Fruit fly (Drosophila melanogaster) whole organism, prepupa: Measurements from ENCODE around the gene pros.

Experiments
- Blimp-1 ChIP-seq: fragments of 200-800 bp; sonication (Bioruptor generic); optimal IDR thresholded peaks from 3 replicates; lab custom pipeline; 2017; ENCODE audit warnings: missing biosample characterization, missing genetic modification characterization, mild to moderate bottlenecking, moderate library complexity, missing genetic modification reagents
- CG10631 ChIP-seq: fragments of 200-800 bp; sonication (Bioruptor generic); optimal IDR thresholded peaks from 2 replicates; lab custom pipeline; 2016; ENCODE audit warnings: missing biosample characterization, missing genetic modification characterization
- CG10669 ChIP-seq: fragments of 200-800 bp; sonication (Bioruptor generic); optimal IDR thresholded peaks from 3 replicates; lab custom pipeline; 2018; ENCODE audit warnings: missing biosample characterization, mild to moderate bottlenecking, missing genetic modification characterization, moderate library complexity
- CG11294 ChIP-seq: fragments of 200-800 bp; sonication (Bioruptor generic); IDR thresholded peaks from 2 replicates; pipeline ENCODE4 v1.3.6; 2022; ENCODE audit warnings: missing biosample characterization, missing genetic modification characterization
- CG11762 ChIP-seq: fragments of 200-800 bp; sonication (Bioruptor generic); optimal IDR thresholded peaks from 3 replicates; lab custom pipeline; 2016; ENCODE audit warnings: missing biosample characterization, missing genetic modification characterization; ENCODE audit not compliant: insufficient read depth
- CG15336 ChIP-seq: fragments of 200-800 bp; sonication (Bioruptor generic); IDR thresholded peaks from 2 replicates; pipeline ENCODE4 v1.3.6; 2022; ENCODE audit warnings: missing biosample characterization, missing genetic modification characterization
- CG16779 ChIP-seq: fragments of 200-800 bp; sonication (Bioruptor generic); optimal IDR thresholded peaks from 3 replicates; lab custom pipeline; 2017; ENCODE audit warnings: missing biosample characterization, mild to moderate bottlenecking, missing genetic modification characterization
- CG3032 ChIP-seq: fragments of 200-800 bp; optimal IDR thresholded peaks from 2 replicates; lab custom pipeline; 2019; ENCODE audit warnings: missing biosample characterization, mild to moderate bottlenecking, missing genetic modification characterization, moderate library complexity
- CG31627 ChIP-seq: fragments of 200-800 bp; sonication (Bioruptor generic); optimal IDR thresholded peaks from 3 replicates; lab custom pipeline; 2016; ENCODE audit warnings: missing biosample characterization, missing genetic modification characterization
- CG34406 ChIP-seq: fragments of 200-800 bp; sonication (Bioruptor generic); optimal IDR thresholded peaks from 3 replicates; lab custom pipeline; 2016; ENCODE audit warnings: missing biosample characterization, missing genetic modification characterization
- CG3919 ChIP-seq: fragments of 200-800 bp; sonication (Bioruptor generic); optimal IDR thresholded peaks from 3 replicates; lab custom pipeline; 2016; ENCODE audit warnings: missing biosample characterization, missing genetic modification characterization
- CG6163 ChIP-seq: fragments of 200-800 bp; sonication (Bioruptor generic); IDR thresholded peaks from 3 replicates; pipeline ENCODE4 v1.3.6; 2022; ENCODE audit warnings: missing biosample characterization, missing genetic modification characterization
- CG6792 ChIP-seq: fragments of 200-800 bp; sonication (Bioruptor generic); optimal IDR thresholded peaks from 3 replicates; lab custom pipeline; 2016; ENCODE audit warnings: missing biosample characterization, missing genetic modification characterization
- CG6808 ChIP-seq: fragments of 200-800 bp; sonication (Bioruptor generic); optimal IDR thresholded peaks from 3 replicates; lab custom pipeline; 2017; ENCODE audit warnings: missing biosample characterization, missing genetic modification characterization, mild to moderate bottlenecking, moderate library complexity, missing genetic modification reagents
- CG6854 ChIP-seq: fragments of 200-800 bp; sonication (Bioruptor generic); optimal IDR thresholded peaks from 2 replicates; lab custom pipeline; 2017; ENCODE audit warnings: missing biosample characterization, mild to moderate bottlenecking, missing genetic modification characterization
- CG7368 ChIP-seq: fragments of 200-800 bp; sonication (Bioruptor generic); optimal IDR thresholded peaks from 3 replicates; lab custom pipeline; 2016; ENCODE audit warnings: missing biosample characterization, missing genetic modification characterization
- CG8119 ChIP-seq: fragments of 200-800 bp; sonication (Bioruptor generic); IDR thresholded peaks from 3 replicates; pipeline ENCODE4 v1.3.6; 2022; ENCODE audit warnings: missing biosample characterization, missing genetic modification characterization
- CG8319 ChIP-seq: fragments of 200-800 bp; sonication (Bioruptor generic); optimal IDR thresholded peaks from 3 replicates; lab custom pipeline; 2016; ENCODE audit warnings: missing biosample characterization, missing genetic modification characterization
- CG8632 ChIP-seq: fragments of 200-800 bp; sonication (Bioruptor generic); optimal IDR thresholded peaks from 3 replicates; lab custom pipeline; 2016; ENCODE audit warnings: missing biosample characterization, missing genetic modification characterization
- CG9139 ChIP-seq: fragments of 200-800 bp; sonication (Bioruptor generic); optimal IDR thresholded peaks from 3 replicates; lab custom pipeline; 2017; ENCODE audit warnings: missing biosample characterization, mild to moderate bottlenecking, missing genetic modification characterization
- Eip75B ChIP-seq: fragments of 200-800 bp; sonication (Bioruptor generic); optimal IDR thresholded peaks from 3 replicates; lab custom pipeline; 2016; ENCODE audit warnings: missing biosample characterization, missing genetic modification characterization
- Eip78C ChIP-seq: fragments of 200-800 bp; sonication (Bioruptor generic); peaks from one replicate; lab custom pipeline; 2016; ENCODE audit warnings: missing biosample characterization, missing genetic modification characterization
- Eip93F ChIP-seq: fragments of 200-800 bp; sonication (Bioruptor generic); optimal IDR thresholded peaks from 2 replicates; lab custom pipeline; 2016; ENCODE audit warnings: missing biosample characterization, mild to moderate bottlenecking, missing genetic modification characterization
- Ets21C ChIP-seq: fragments of 200-800 bp; sonication (Bioruptor generic); optimal IDR thresholded peaks from 3 replicates; lab custom pipeline; 2016; ENCODE audit warnings: missing biosample characterization, missing genetic modification characterization
- Ets96B ChIP-seq: fragments of 200-800 bp; optimal IDR thresholded peaks from 2 replicates; lab custom pipeline; 2019; ENCODE audit warnings: missing biosample characterization, mild to moderate bottlenecking, missing genetic modification characterization, moderate library complexity
- Hr38 ChIP-seq: sonication (Bioruptor generic); optimal IDR thresholded peaks from 2 replicates; lab custom pipeline; 2016; ENCODE audit warnings: missing biosample characterization, missing genetic modification characterization
- Hr39 ChIP-seq: fragments of 200-800 bp; sonication (Bioruptor generic); optimal IDR thresholded peaks from 2 replicates; lab custom pipeline; 2016; ENCODE audit warnings: missing biosample characterization, missing genetic modification characterization
- Hr4 ChIP-seq: fragments of 200-800 bp; sonication (Bioruptor generic); optimal IDR thresholded peaks from 3 replicates; lab custom pipeline; 2016; ENCODE audit warnings: missing biosample characterization, missing genetic modification characterization
- OdsH ChIP-seq: fragments of 200-800 bp; sonication (Bioruptor generic); optimal IDR thresholded peaks from 3 replicates; lab custom pipeline; 2016; ENCODE audit warnings: missing biosample characterization, missing genetic modification characterization
- Smox ChIP-seq: fragments of 200-800 bp; sonication (Bioruptor generic); optimal IDR thresholded peaks from 3 replicates; lab custom pipeline; 2016; ENCODE audit warnings: missing biosample characterization, missing genetic modification characterization
- Sox102F ChIP-seq: fragments of 200-800 bp; sonication (Bioruptor generic); optimal IDR thresholded peaks from 2 replicates; lab custom pipeline; 2016; ENCODE audit warnings: missing biosample characterization, mild to moderate bottlenecking, missing genetic modification characterization
- Sox14 ChIP-seq: fragments of 200-800 bp; sonication (Bioruptor generic); optimal IDR thresholded peaks from 3 replicates; lab custom pipeline; 2016; ENCODE audit warnings: missing biosample characterization, missing genetic modification characterization
- acj6 ChIP-seq: fragments of 200-800 bp; sonication (Bioruptor generic); optimal IDR thresholded peaks from 3 replicates; lab custom pipeline; 2016; ENCODE audit warnings: missing biosample characterization, missing genetic modification characterization
- cyc ChIP-seq: fragments of 200-800 bp; sonication (Bioruptor generic); optimal IDR thresholded peaks from 3 replicates; lab custom pipeline; 2016; ENCODE audit warnings: missing biosample characterization, missing genetic modification characterization
- fd59A ChIP-seq: fragments of 200-800 bp; sonication (Bioruptor generic); optimal IDR thresholded peaks from 2 replicates; lab custom pipeline; 2017; ENCODE audit warnings: missing biosample characterization, mild to moderate bottlenecking, missing genetic modification characterization, missing genetic modification reagents
- lz ChIP-seq: fragments of 200-800 bp; sonication (Bioruptor generic); optimal IDR thresholded peaks from 3 replicates; lab custom pipeline; 2016; ENCODE audit warnings: missing biosample characterization, missing genetic modification characterization
- net ChIP-seq: fragments of 200-800 bp; sonication (Bioruptor generic); optimal IDR thresholded peaks from 3 replicates; lab custom pipeline; 2016; ENCODE audit warnings: missing biosample characterization, missing genetic modification characterization
- pdm3 ChIP-seq: fragments of 200-800 bp; sonication (Bioruptor generic); optimal IDR thresholded peaks from 3 replicates; lab custom pipeline; 2016; ENCODE audit warnings: missing biosample characterization, missing genetic modification characterization
- salr ChIP-seq, 2 experiments: fragments of 200-800 bp; sonication (Bioruptor generic); optimal IDR thresholded peaks; 3 replicates each; lab custom pipeline; 2016 to 2018; ENCODE audit warnings: missing biosample characterization in 2 of 2, missing genetic modification characterization in 2 of 2, mild to moderate bottlenecking in 1 of 2
- spab ChIP-seq: fragments of 200-800 bp; sonication (Bioruptor generic); optimal IDR thresholded peaks from 2 replicates; lab custom pipeline; 2017; ENCODE audit warnings: missing biosample characterization, mild to moderate bottlenecking, missing genetic modification characterization, missing genetic modification reagents
- ss ChIP-seq, 2 experiments: fragments of 200-800 bp; sonication (Bioruptor generic); optimal IDR thresholded peaks; 2 replicates in 1 of 2; 3 replicates in 1 of 2; lab custom pipeline; 2017 to 2018; ENCODE audit warnings: mild to moderate bottlenecking in 2 of 2, missing biosample characterization in 2 of 2, missing genetic modification characterization in 2 of 2, moderate library complexity in 1 of 2
- svp ChIP-seq: fragments of 200-800 bp; sonication (Bioruptor generic); peaks from one replicate; lab custom pipeline; 2016; ENCODE audit warnings: missing biosample characterization, missing genetic modification characterization

The pros gene

DNA sequence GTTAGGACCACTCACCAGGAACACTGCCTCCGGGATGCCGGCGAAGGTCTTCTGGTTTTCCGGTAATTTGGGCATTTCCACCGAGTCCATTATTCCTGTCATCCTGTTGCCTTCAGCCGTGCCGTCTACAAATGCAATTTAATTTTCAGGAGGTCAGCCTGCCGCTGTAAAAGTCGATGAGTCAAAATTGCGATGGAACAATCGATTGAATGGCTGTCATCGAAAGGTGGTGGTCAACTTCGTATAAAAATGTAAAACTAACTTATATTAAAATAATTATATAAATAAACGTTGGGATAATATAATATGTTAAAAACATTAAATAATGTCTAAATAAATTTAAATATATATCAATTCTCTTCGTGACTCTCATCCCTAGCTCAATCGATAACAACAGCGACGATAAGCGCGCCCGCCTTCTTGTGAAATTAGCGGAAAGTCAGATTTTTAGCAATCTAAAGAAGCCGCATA lies 81.4 kb downstream of the pros start, which contains the start of the genes mgr and Irbp (continued):
- no peak for TF ChIP-seq salr (GFP tag; optimal IDR thresholded peaks at IDR 0.05; lab: Kevin White, UChicago)
- peak; percentile 84 for TF ChIP-seq CG8632 (GFP tag; lab: Kevin White, UChicago)
- TF ChIP-seq Eip78C (GFP tag; lab: Kevin White, UChicago), result no peak
- TF ChIP-seq CG10669 (GFP tag; lab: Kevin White, UChicago), result peak; percentile 84
- TF ChIP-seq CG3919 (GFP tag; lab: Kevin White, UChicago), result peak; percentile 85
- peak; percentile 68 for TF ChIP-seq CG9139 (GFP tag; lab: Kevin White, UChicago)
- TF ChIP-seq Smox (GFP tag; lab: Kevin White, UChicago), result no peak
- TF ChIP-seq fd59A (GFP tag; lab: Kevin White, UChicago), result peak; percentile 54
- TF ChIP-seq, all 60 proteins: peak for 40

DNA sequence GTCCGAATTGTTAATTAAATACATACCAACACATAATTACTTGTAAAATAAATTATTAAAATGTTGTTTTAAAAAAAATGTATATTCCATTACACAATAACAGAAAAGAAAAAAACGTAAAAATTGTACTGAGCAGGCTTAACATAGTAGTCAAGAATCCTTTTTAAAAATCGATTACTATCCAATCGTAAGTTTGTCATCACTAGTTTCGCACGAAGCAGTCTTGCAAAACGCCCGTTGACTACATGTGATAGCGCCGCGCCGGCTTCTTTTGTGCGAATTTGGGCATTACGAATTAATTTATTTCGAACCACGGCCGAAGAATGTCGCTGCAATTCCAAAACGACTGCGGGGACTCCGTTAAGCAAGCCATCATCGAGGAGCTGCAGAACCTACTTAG lies 84.1 kb downstream of the pros start, which contains the start of gene Ipo9:
Ipo9 (plus strand) TSS at position 152 of the 400 bp plus-strand sequence.
- TF ChIP-seq spab (GFP tag; lab: Kevin White, UChicago) (no peak), OdsH (no peak), cyc (GFP tag; lab: Kevin White, UChicago) (no peak), lz (GFP tag; lab: Kevin White, UChicago) (no peak), acj6 (no peak), CG6163 (no peak), CG6792 (GFP tag; lab: Kevin White, UChicago) (no peak), Ets21C (no peak), CG6808 (no peak), Eip93F (GFP tag; lab: Kevin White, UChicago) (no peak), Ets96B (no peak), CG34406 (GFP tag; lab: Kevin White, UChicago) (no peak), svp (no peak), CG10631 (GFP tag; lab: Kevin White, UChicago) (no peak), Smox (GFP tag; lab: Kevin White, UChicago) (no peak)

DNA sequence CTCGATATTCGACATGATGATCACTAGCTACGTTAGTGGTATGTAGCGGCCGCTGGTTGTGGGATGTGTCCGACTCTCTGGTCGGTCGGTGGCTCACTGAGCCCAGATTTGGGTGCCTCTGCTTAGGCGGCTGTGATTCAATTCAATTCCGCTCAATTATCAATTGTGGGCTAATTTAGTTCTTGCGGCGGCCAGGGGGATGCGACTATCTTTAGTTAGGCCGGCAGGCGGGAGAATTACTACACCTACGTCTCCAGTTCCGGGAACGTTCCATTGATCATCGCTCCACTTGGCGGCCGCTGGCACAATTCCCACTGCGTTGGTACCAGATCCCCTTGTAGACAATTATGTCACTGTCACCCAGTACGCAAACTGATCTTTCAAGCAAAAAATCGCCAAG lies 90.3 kb downstream of the pros start, which contains the start of the genes bumpel and CG45676:
bumpel (minus strand) TSS at position 101 of the 400 bp plus-strand sequence.
CG45676 (plus strand) TSS at position 318 of the 400 bp plus-strand sequence.
- TF ChIP-seq CG11294 (GFP tag; lab: Robert Waterston, UW) (no peak), Hr4 (GFP tag; lab: Kevin White, UChicago) (no peak), Hr38 (GFP tag; lab: Kevin White, UChicago) (no peak), CG6854 (GFP tag; lab: Kevin White, UChicago) (no peak), Sox102F (GFP tag; lab: Kevin White, UChicago) (no peak), CG8319 (GFP tag; lab: Kevin White, UChicago) (no peak), CG34406 (GFP tag; lab: Kevin White, UChicago) (no peak), CG7368 (GFP tag; lab: Kevin White, UChicago) (no peak), Sox14 (no peak), Eip93F (GFP tag; lab: Kevin White, UChicago) (no peak)

DNA sequence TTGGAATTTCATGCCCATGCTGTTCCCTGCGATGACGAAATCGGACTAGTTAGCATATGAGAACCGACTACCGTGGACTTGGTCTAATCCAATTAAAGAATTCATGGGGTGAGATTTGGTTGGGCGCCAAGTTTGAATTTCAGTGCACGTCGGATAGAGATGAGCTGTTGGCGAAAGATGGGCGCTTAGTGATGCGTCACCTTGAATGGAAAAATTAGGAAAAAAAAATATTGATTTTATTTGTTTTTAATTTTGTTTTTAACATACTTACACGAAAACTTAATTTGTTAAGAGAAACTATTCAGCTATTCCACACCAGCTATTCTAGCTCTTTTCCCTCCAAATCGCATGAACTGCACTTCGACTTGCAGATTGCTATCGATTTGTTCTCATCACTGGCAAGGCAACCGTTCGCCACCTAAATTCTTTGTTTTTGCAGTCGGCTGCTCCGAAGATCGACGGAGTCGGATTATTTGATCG lies 93.4 kb downstream of the pros start, which contains the start of the genes ninaG and Sptz:
ninaG (minus strand) TSS at position 51 of the 480 bp plus-strand sequence.
Sptz (plus strand) TSS at position 450 of the 480 bp plus-strand sequence.
- TF ChIP-seq CG11294 (GFP tag; lab: Robert Waterston, UW), result peak; percentile 90
- TF ChIP-seq CG15336, result peak; percentile 84
- TF ChIP-seq CG10669 (GFP tag; lab: Kevin White, UChicago), result no peak
- TF ChIP-seq ss (GFP tag; optimal IDR thresholded peaks at IDR 0.05; lab: Kevin White, UChicago), result no peak
- peak; percentile 86 for TF ChIP-seq CG34406 (GFP tag; lab: Kevin White, UChicago)
- TF ChIP-seq OdsH, result peak; percentile 94
- TF ChIP-seq Eip75B (GFP tag; lab: Kevin White, UChicago), result peak; percentile 91
- TF ChIP-seq Hr39 (GFP tag; lab: Kevin White, UChicago), result peak; percentile 97
- peak; percentile 94 for TF ChIP-seq pdm3 (GFP tag; lab: Kevin White, UChicago)
- peak; percentile 98 for TF ChIP-seq CG31627
- peak; percentile 93 for TF ChIP-seq CG3919 (GFP tag; lab: Kevin White, UChicago)
- TF ChIP-seq Sox14, result peak; percentile 98
- no peak for TF ChIP-seq CG7368 (GFP tag; lab: Kevin White, UChicago)
- TF ChIP-seq svp, result peak; percentile 98
- peak; percentile 88 for TF ChIP-seq Sox102F (GFP tag; lab: Kevin White, UChicago)
- TF ChIP-seq salr (GFP tag; optimal IDR thresholded peaks at IDR 0.05; lab: Kevin White, UChicago), result peak in 1 of 2 experiments; percentile 78
- peak; percentile 65 for TF ChIP-seq CG16779 (tag; lab: Kevin White, UChicago)
- TF ChIP-seq CG3032 (tag; lab: Kevin White, UChicago), result peak; percentile 89
- TF ChIP-seq net (GFP tag; lab: Kevin White, UChicago), result peak; percentile 88
- peak; percentile 97 for TF ChIP-seq cyc (GFP tag; lab: Kevin White, UChicago)
- TF ChIP-seq Blimp-1, result peak; percentile 76
- TF ChIP-seq Ets96B, result peak; percentile 88
- TF ChIP-seq CG8119, result peak; percentile 88
- peak; percentile 97 for TF ChIP-seq lz (GFP tag; lab: Kevin White, UChicago)
- no peak for TF ChIP-seq CG9139 (GFP tag; lab: Kevin White, UChicago)
- peak; percentile 81 for TF ChIP-seq CG11762 (GFP tag; lab: Kevin White, UChicago)
- no peak for TF ChIP-seq spab (GFP tag; lab: Kevin White, UChicago)
- peak; percentile 96 for TF ChIP-seq acj6
